Fruit fly (Drosophila melanogaster) whole organism, prepupa: ENCODE data around the gene UQCR-6.4L.
A peak's percentile ranks its signal among the peaks of the same experiment; 100 is the strongest.

Experiments
- CG16779 ChIP-seq: fragments of 200-800 bp; sonication (Bioruptor generic); optimal IDR thresholded peaks from 3 replicates; lab custom pipeline; 2017; ENCODE audit warnings: missing biosample characterization, mild to moderate bottlenecking, missing genetic modification characterization
- CG32006 ChIP-seq: fragments of 200-800 bp; sonication (Bioruptor generic); optimal IDR thresholded peaks from 3 replicates; lab custom pipeline; 2017; ENCODE audit warnings: missing biosample characterization, mild to moderate bottlenecking, missing genetic modification characterization
- OdsH ChIP-seq: fragments of 200-800 bp; sonication (Bioruptor generic); optimal IDR thresholded peaks from 3 replicates; lab custom pipeline; 2016; ENCODE audit warnings: missing biosample characterization, missing genetic modification characterization

DNA sequence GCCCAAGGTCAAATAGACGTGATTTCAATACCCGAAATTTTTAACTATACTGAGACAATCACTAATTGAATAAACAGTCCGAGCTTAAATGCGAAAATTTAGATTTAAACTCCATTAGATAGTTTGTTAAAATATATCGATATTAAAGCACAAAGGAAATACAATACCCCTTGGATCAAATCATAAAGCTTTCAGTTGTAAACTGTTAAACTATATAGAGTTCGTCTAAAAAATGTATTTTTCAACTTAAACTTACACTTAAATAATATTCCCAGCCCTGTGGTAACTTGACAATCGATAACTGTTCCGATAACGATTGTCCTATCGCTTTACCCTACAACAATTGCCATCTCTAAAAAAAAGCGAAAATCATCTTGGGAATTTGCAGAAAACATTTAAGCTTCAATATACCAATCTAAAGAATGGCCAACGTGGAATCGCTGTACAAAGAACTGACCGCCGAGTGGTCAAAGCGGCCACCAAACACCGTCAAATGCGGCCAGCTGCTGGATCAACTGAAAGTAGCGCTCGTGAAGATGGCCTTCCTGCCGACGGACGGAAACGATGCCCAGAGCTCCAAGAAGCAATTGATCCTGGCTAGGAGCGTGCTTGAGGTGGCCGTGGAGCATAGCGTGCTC is 16.2 kb downstream of the UQCR-6.4L start, which contains the start of gene Rpn12:
- TF ChIP-seq CG16779 (tag; lab: Kevin White, UChicago) (no peak), CG32006 (GFP tag; lab: Kevin White, UChicago) (peak; percentile 20), OdsH (peak; percentile 23)
